Worm (Caenorhabditis elegans) whole organism, L4 larva: ENCODE results near the gene Y47D3B.3.

Experiments used
- F49E8.2 ChIP-seq: sonication (generic microtip); optimal IDR thresholded peaks from 2 replicates; lab custom pipeline; 2016; ENCODE audit warnings: missing compliant biosample characterization, mild to moderate bottlenecking, missing genetic modification characterization, borderline replicate concordance
- T26A8.4 ChIP-seq: fragments of 200-800 bp; sonication (Bioruptor generic); IDR thresholded peaks from 2 replicates; pipeline ENCODE4 v1.3.6; 2022; ENCODE audit warnings: missing genetic modification characterization, missing compliant biosample characterization
- aha-1 ChIP-seq: fragments of 150-350 bp; peaks from one replicate; lab custom pipeline; 2014; ENCODE audit warnings: missing biosample characterization, missing genetic modification characterization
- arid-1 ChIP-seq: fragments of 200-800 bp; sonication (Bioruptor generic); conservative IDR thresholded peaks from 2 replicates; pipeline ENCODE4 v1.3.6; 2022; ENCODE audit warnings: missing genetic modification reagents, missing genetic modification characterization, missing compliant biosample characterization
- ceh-32 ChIP-seq: sonication (generic microtip); optimal IDR thresholded peaks from 2 replicates; lab custom pipeline; 2016; ENCODE audit warnings: mild to moderate bottlenecking, missing genetic modification characterization, missing compliant biosample characterization; ENCODE audit not compliant: poor library complexity
- ces-1 ChIP-seq: fragments of 150-350 bp; sonication (generic microtip); optimal IDR thresholded peaks from 4 replicates; lab custom pipeline; 2014; ENCODE audit warnings: missing biosample characterization, missing genetic modification reagents, missing genetic modification characterization
- cey-2 ChIP-seq: sonication (generic microtip); optimal IDR thresholded peaks from 3 replicates; lab custom pipeline; 2017; ENCODE audit warnings: missing genetic modification characterization, mild to moderate bottlenecking, missing compliant biosample characterization, antibody characterized with exemption, borderline replicate concordance; ENCODE audit not compliant: insufficient read depth
- daf-12 ChIP-seq: fragments of 150-350 bp; optimal IDR thresholded peaks from 2 replicates; lab custom pipeline; 2014; ENCODE audit warnings: missing biosample characterization, missing genetic modification reagents, missing genetic modification characterization
- daf-16 ChIP-seq, 3 experiments: sonication (generic microtip); optimal IDR thresholded peaks; 2 replicates each; lab custom pipeline; 2016 to 2017; ENCODE audit warnings: missing genetic modification characterization in 3 of 3, missing genetic modification reagents in 3 of 3, mild to moderate bottlenecking in 2 of 3, missing compliant biosample characterization in 2 of 3, missing biosample characterization in 1 of 3, moderate library complexity in 1 of 3
- daf-19 ChIP-seq: fragments of 200-800 bp; sonication (Bioruptor generic); conservative IDR thresholded peaks from 2 replicates; pipeline ENCODE4 v1.3.6; 2022; ENCODE audit warnings: missing genetic modification characterization, missing compliant biosample characterization
- daf-8 ChIP-seq: fragments of 200-800 bp; sonication (Bioruptor generic); IDR thresholded peaks from 2 replicates; pipeline ENCODE4 v1.3.6; 2022; ENCODE audit warnings: missing genetic modification characterization, missing compliant biosample characterization
- dmd-6 ChIP-seq: fragments of 200-800 bp; sonication (Bioruptor generic); IDR thresholded peaks from 2 replicates; pipeline ENCODE4 v1.3.6; 2022; ENCODE audit warnings: missing genetic modification reagents, missing genetic modification characterization, missing compliant biosample characterization
- dmd-8 ChIP-seq: fragments of 200-800 bp; sonication (Bioruptor generic); IDR thresholded peaks from 2 replicates; pipeline ENCODE4 v1.3.6; 2022; ENCODE audit warnings: missing genetic modification characterization, missing compliant biosample characterization
- dpl-1 ChIP-seq: fragments of 150-350 bp; optimal IDR thresholded peaks from 2 replicates; lab custom pipeline; 2014; ENCODE audit warnings: missing biosample characterization, missing genetic modification reagents, missing genetic modification characterization
- duxl-1 ChIP-seq: sonication (generic microtip); optimal IDR thresholded peaks from 2 replicates; lab custom pipeline; 2016; ENCODE audit warnings: mild to moderate bottlenecking, missing genetic modification characterization, moderate library complexity, missing compliant biosample characterization; ENCODE audit not compliant: poor library complexity
- dve-1 ChIP-seq: sonication (generic microtip); optimal IDR thresholded peaks from 2 replicates; lab custom pipeline; 2017; ENCODE audit warnings: antibody characterized with exemption, mild to moderate bottlenecking, missing genetic modification characterization, missing compliant biosample characterization; ENCODE audit not compliant: insufficient read depth
- egl-27 ChIP-seq: sonication (generic microtip); optimal IDR thresholded peaks from 3 replicates; lab custom pipeline; 2017; ENCODE audit warnings: missing biosample characterization, missing genetic modification reagents, missing genetic modification characterization
- gei-8 ChIP-seq: fragments of 200-800 bp; sonication (Bioruptor generic); optimal IDR thresholded peaks from 2 replicates; lab custom pipeline; 2018; ENCODE audit warnings: mild to moderate bottlenecking, missing genetic modification characterization, missing compliant biosample characterization
- hif-1 ChIP-seq, 2 experiments: sonication (generic microtip); optimal IDR thresholded peaks; 2 replicates each; lab custom pipeline; 2016 to 2017; ENCODE audit warnings: missing compliant biosample characterization in 2 of 2, missing genetic modification characterization in 2 of 2, missing genetic modification reagents in 2 of 2, missing genotype in 2 of 2, mild to moderate bottlenecking in 1 of 2
- hlh-11 ChIP-seq: fragments of 200-800 bp; sonication (Bioruptor generic); optimal IDR thresholded peaks from 2 replicates; lab custom pipeline; 2018; ENCODE audit warnings: mild to moderate bottlenecking, missing genetic modification characterization, missing compliant biosample characterization
- hlh-30 ChIP-seq: sonication (generic microtip); optimal IDR thresholded peaks from 2 replicates; lab custom pipeline; 2017; ENCODE audit warnings: antibody characterized with exemption, mild to moderate bottlenecking, missing genetic modification characterization, missing compliant biosample characterization; ENCODE audit not compliant: insufficient read depth
- lin-39 ChIP-seq: fragments of 150-350 bp; optimal IDR thresholded peaks from 2 replicates; lab custom pipeline; 2014; ENCODE audit warnings: missing biosample characterization, missing genetic modification reagents, missing genetic modification characterization
- lsy-2 ChIP-seq, 2 experiments: fragments of 150-350 bp in 1 of 2; sonication (generic microtip) in 1 of 2; optimal IDR thresholded peaks; 2 replicates each; lab custom pipeline; 2014 to 2017; ENCODE audit warnings: missing biosample characterization in 2 of 2, missing genetic modification characterization in 2 of 2
- mep-1 ChIP-seq: fragments of 150-350 bp; sonication (generic microtip); optimal IDR thresholded peaks from 3 replicates; lab custom pipeline; 2014; ENCODE audit warnings: missing biosample characterization, missing genetic modification characterization
- mes-2 ChIP-seq: sonication (generic microtip); optimal IDR thresholded peaks from 2 replicates; lab custom pipeline; 2016; ENCODE audit warnings: missing genotype, mild to moderate bottlenecking, missing genetic modification characterization, missing compliant biosample characterization; ENCODE audit not compliant: poor library complexity, severe bottlenecking
- mxl-2 ChIP-seq: fragments of 200-800 bp; sonication (Bioruptor generic); conservative IDR thresholded peaks from 2 replicates; pipeline ENCODE4 v1.3.6; 2022; ENCODE audit warnings: missing genetic modification reagents, missing genetic modification characterization, missing compliant biosample characterization
- nhr-10 ChIP-seq: fragments of 150-350 bp; optimal IDR thresholded peaks from 2 replicates; lab custom pipeline; 2014; ENCODE audit warnings: missing biosample characterization, missing genetic modification characterization
- nhr-11 ChIP-seq: fragments of 150-350 bp; optimal IDR thresholded peaks from 2 replicates; lab custom pipeline; 2014; ENCODE audit warnings: missing biosample characterization, missing genetic modification characterization
- nhr-25 ChIP-seq: sonication (generic microtip); optimal IDR thresholded peaks from 2 replicates; lab custom pipeline; 2017; ENCODE audit warnings: missing genetic modification characterization, mild to moderate bottlenecking, missing compliant biosample characterization, antibody characterized with exemption, moderate library complexity, borderline replicate concordance; ENCODE audit not compliant: insufficient read depth
- nhr-28 ChIP-seq: fragments of 150-350 bp; optimal IDR thresholded peaks from 2 replicates; lab custom pipeline; 2014; ENCODE audit warnings: missing biosample characterization, missing genetic modification characterization
- nhr-42 ChIP-seq: fragments of 200-800 bp; sonication (Bioruptor generic); IDR thresholded peaks from 2 replicates; pipeline ENCODE4 v1.3.6; 2022; ENCODE audit warnings: missing genetic modification characterization, missing compliant biosample characterization
- nhr-6 ChIP-seq: fragments of 150-350 bp; optimal IDR thresholded peaks from 2 replicates; lab custom pipeline; 2014; ENCODE audit warnings: missing biosample characterization, missing genetic modification characterization
- nhr-76 ChIP-seq: fragments of 150-350 bp; optimal IDR thresholded peaks from 2 replicates; lab custom pipeline; 2014; ENCODE audit warnings: missing biosample characterization, missing genetic modification characterization
- pha-4 ChIP-seq, 2 experiments: fragments of 150-350 bp in 1 of 2; fragments of 200-800 bp in 1 of 2; sonication (Bioruptor generic) in 1 of 2; IDR thresholded peaks in 1 of 2; optimal IDR thresholded peaks in 1 of 2; 2 replicates each; pipeline versions ENCODE4 v1.3.6 to Lab custom; 2014 to 2022; ENCODE audit warnings: missing genetic modification characterization in 2 of 2, missing genetic modification reagents in 2 of 2, missing biosample characterization in 1 of 2, missing compliant biosample characterization in 1 of 2
- pqm-1 ChIP-seq: sonication (generic microtip); optimal IDR thresholded peaks from 2 replicates; lab custom pipeline; 2017; ENCODE audit warnings: missing biosample characterization, missing genetic modification characterization
- saeg-2 ChIP-seq: fragments of 200-800 bp; sonication (Bioruptor generic); IDR thresholded peaks from 2 replicates; pipeline ENCODE4 v1.3.6; 2022; ENCODE audit warnings: missing genetic modification reagents, missing genetic modification characterization, missing compliant biosample characterization
- set-16 ChIP-seq: fragments of 200-800 bp; sonication (Bioruptor generic); IDR thresholded peaks from 2 replicates; pipeline ENCODE4 v1.3.6; 2022; ENCODE audit warnings: missing genetic modification reagents, missing genetic modification characterization, missing compliant biosample characterization
- skn-1 ChIP-seq: fragments of 150-350 bp; optimal IDR thresholded peaks from 2 replicates; lab custom pipeline; 2014; ENCODE audit warnings: missing biosample characterization, missing genetic modification characterization
- tag-97 ChIP-seq: fragments of 200-800 bp; sonication (Bioruptor generic); IDR thresholded peaks from 2 replicates; pipeline ENCODE4 v1.3.6; 2022; ENCODE audit warnings: missing genetic modification characterization, missing compliant biosample characterization
- unc-39 ChIP-seq: sonication (generic microtip); optimal IDR thresholded peaks from 2 replicates; lab custom pipeline; 2017; ENCODE audit warnings: missing biosample characterization, missing genetic modification characterization
- vab-7 ChIP-seq: fragments of 200-800 bp; sonication (Bioruptor generic); IDR thresholded peaks from 2 replicates; pipeline ENCODE4 v1.3.6; 2022; ENCODE audit warnings: missing genetic modification reagents, missing genetic modification characterization, missing compliant biosample characterization

Gene Y47D3B.3

DNA sequence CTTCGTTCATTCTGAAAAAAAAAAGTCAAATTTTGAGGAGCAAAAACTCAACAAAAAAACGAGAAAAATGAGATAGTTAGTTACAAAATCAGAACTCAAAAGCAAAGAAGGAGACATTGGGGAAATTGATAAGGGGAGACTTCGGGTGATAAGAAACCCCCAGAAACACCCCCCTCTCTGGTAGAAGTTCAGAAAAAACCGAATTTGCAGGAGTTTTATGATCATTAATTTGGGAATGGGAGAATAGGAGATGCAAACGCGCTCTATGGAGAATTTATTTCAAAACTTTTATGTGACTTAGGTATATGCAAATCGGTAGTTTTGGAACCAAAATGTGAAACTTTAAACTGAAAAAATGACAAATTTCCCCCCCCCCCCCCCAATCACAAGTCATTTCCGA lies 45.0 kb downstream of the Y47D3B.3 start, which contains the start of gene sbp-1 (continued):
- TF ChIP-seq mxl-2 (GFP tag; lab: Robert Waterston, UW) (no peak), egl-27 (tag; lab: Kevin White, UChicago) (no peak), tag-97 (GFP tag; lab: Robert Waterston, UW) (no peak), gei-8 (GFP tag; lab: Kevin White, UChicago) (no peak), set-16 (GFP tag; lab: Robert Waterston, UW) (no peak), lin-39 (tag; lab: Kevin White, UChicago) (no peak), nhr-6 (tag; lab: Kevin White, UChicago) (no peak), T26A8.4 (GFP tag; lab: Robert Waterston, UW) (no peak), arid-1 (GFP tag; lab: Robert Waterston, UW) (no peak), nhr-10 (tag; lab: Kevin White, UChicago) (no peak), nhr-28 (tag; lab: Kevin White, UChicago) (peak; percentile 56), daf-16 (GFP tag; optimal IDR thresholded peaks at IDR 0.05; lab: Kevin White, UChicago) (no peak), daf-16 (tag; optimal IDR thresholded peaks at IDR 0.05; lab: Kevin White, UChicago) (peak; percentile 10), skn-1 (no peak), nhr-11 (tag; lab: Kevin White, UChicago) (no peak), nhr-25 (tag; lab: Kevin White, UChicago) (no peak), cey-2 (tag; lab: Kevin White, UChicago) (no peak), daf-12 (no peak), daf-19 (GFP tag; lab: Robert Waterston, UW) (no peak), nhr-42 (GFP tag; lab: Robert Waterston, UW) (no peak), nhr-76 (tag; lab: Kevin White, UChicago) (no peak), unc-39 (tag; lab: Kevin White, UChicago) (no peak), ces-1 (GFP tag; lab: Kevin White, UChicago) (no peak), saeg-2 (no peak), dpl-1 (GFP tag; lab: Kevin White, UChicago) (no peak)
- TF ChIP-seq, all 104 proteins: peak for 6

DNA sequence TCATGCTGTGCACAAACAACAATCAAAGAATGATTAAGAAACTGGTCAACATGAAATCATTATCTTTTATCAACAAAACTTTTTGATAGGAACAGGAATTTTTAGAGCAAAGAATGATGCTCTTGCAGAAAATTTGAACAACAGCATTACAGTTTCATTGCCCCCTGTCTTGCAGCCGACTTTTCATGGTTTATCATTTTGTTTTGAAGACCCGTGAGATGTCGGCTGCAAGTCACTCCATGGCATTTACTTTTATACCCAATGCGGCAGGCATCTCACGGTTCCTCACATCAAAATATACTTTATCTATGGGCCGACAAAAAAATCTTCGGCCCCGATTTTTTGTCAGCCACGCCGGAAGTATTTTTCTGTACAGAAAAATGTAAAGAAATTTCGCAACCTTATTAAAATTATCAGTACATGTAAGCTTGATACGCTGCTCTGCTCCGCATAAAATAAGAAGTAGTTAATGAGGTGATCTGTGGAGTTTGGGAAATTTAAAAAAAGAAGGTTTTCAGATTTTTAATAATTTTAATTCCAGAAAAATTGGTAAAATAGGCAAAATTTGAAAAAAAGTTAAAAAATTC lies 45.9 kb downstream of the Y47D3B.3 start:
- TF ChIP-seq hlh-11 (peak; percentile 6), aha-1 (peak; percentile 62), ceh-32 (tag; lab: Kevin White, UChicago) (no peak), nhr-76 (tag; lab: Kevin White, UChicago) (no peak), nhr-28 (tag; lab: Kevin White, UChicago) (peak; percentile 2), daf-16 (GFP tag; optimal IDR thresholded peaks at IDR 0.05; lab: Kevin White, UChicago) (no peak), daf-16 (tag; optimal IDR thresholded peaks at IDR 0.05; lab: Kevin White, UChicago) (peak; percentile 64), daf-8 (GFP tag; lab: Robert Waterston, UW) (no peak)
- TF ChIP-seq, all 104 proteins: peak for 4

DNA sequence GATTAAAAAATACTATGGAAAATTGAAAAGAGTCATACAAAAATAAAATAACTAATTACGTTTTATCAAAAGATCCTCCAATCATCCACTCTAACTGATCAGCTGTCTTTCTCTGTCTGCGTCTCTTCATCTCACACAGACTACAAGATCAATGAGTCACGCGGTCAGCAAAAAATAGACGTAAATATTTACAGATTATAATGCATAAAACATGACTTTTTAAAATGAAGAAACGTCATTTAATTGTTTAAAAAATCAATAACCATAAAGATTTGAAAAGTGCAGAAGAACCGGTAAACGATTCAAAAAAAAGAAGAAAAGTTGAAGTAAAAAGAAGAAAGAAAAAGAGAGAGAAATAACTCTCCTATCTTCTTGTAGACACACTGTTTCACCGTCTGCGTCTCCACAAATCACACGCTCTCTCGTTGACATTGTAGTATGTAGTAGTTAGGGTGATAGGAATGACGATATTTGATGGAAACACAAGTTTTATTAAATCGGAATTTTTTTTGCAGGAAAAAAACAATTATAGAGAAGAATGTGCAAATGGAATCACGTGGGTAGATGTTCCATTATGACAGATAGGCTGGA lies 47.3 kb downstream of the Y47D3B.3 start:
- peak; percentile 83 for TF ChIP-seq hlh-30 (tag; lab: Kevin White, UChicago)
- no peak for TF ChIP-seq lin-39 (tag; lab: Kevin White, UChicago)
- TF ChIP-seq pqm-1 (tag; lab: Kevin White, UChicago): no peak
- TF ChIP-seq daf-8 (GFP tag; lab: Robert Waterston, UW): no peak
- peak; percentile 85 for TF ChIP-seq hlh-11
- peak; percentile 17 for TF ChIP-seq mep-1 (tag; lab: Kevin White, UChicago)
- no peak for TF ChIP-seq vab-7
- TF ChIP-seq nhr-6 (tag; lab: Kevin White, UChicago): peak; percentile 41
- peak; percentile 12 for TF ChIP-seq nhr-11 (tag; lab: Kevin White, UChicago)
- no peak for TF ChIP-seq nhr-25 (tag; lab: Kevin White, UChicago)
- TF ChIP-seq hif-1 (tag; optimal IDR thresholded peaks at IDR 0.05; lab: Kevin White, UChicago): no peak
- TF ChIP-seq skn-1: no peak
- peak in 1 of 2 experiments; percentile 24 for TF ChIP-seq lsy-2 (tag; optimal IDR thresholded peaks at IDR 0.05; lab: Kevin White, UChicago)
- no peak for TF ChIP-seq dmd-8 (GFP tag; lab: Robert Waterston, UW)
- no peak for TF ChIP-seq egl-27 (tag; lab: Kevin White, UChicago)
- TF ChIP-seq dmd-6 (GFP tag; lab: Robert Waterston, UW): peak; percentile 20; the same call in 1 of the 2 replicates
- TF ChIP-seq dve-1: peak; percentile 69
- 0 out of 2 replicates have a peak, but pooled peaks have one; percentile 27 for TF ChIP-seq pha-4 (GFP tag; IDR thresholded peaks at IDR 0.05; lab: Robert Waterston, UW)
- peak; percentile 82 for TF ChIP-seq pha-4 (tag; optimal IDR thresholded peaks at IDR 0.05; lab: Kevin White, UChicago)
- no peak for TF ChIP-seq F49E8.2 (tag; lab: Kevin White, UChicago)
- TF ChIP-seq duxl-1 (tag; lab: Kevin White, UChicago): no peak
- TF ChIP-seq daf-19 (GFP tag; lab: Robert Waterston, UW): no peak
- no peak for TF ChIP-seq mes-2 (tag; lab: Kevin White, UChicago)
